Fruit fly (Drosophila melanogaster): Measurements from ENCODE around the gene CG3156.

DNA sequence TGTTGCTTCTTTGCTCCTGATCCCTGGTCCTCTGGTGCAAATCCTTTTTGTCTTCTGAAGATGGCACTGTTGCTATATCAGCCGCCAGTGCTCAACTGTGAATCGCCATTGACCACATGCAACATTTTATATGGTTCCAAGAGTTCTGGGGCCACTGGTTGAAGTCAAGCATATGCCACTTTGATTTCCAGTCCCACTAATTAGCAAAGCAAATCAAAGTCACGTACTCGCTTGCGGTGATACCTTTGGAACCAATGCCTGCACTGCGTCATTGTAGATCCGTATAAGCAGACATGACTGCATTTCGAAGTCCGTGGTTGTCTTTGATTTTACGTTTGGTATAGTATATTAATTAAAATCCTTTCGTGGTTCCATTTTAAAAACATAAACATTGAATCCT is 18.4 kb upstream of the CG3156 start, which contains the start of gene Cyp4g1:
- TF ChIP-seq psq (optimal IDR thresholded peaks at IDR 0.05), result no peak
- TF ChIP-seq Myc (optimal IDR thresholded peaks at IDR 0.05), result no peak
- no peak for TF ChIP-seq Sin3A (optimal IDR thresholded peaks at IDR 0.05)
- TF ChIP-seq h (optimal IDR thresholded peaks at IDR 0.05), result no peak
- TF ChIP-seq insv (optimal IDR thresholded peaks at IDR 0.05), result no peak
- TF ChIP-seq ttk (optimal IDR thresholded peaks at IDR 0.05), result no peak

All from Kc167 (cell line).